Fruit fly (Drosophila melanogaster) ovary, adult (tissue): ENCODE measurements around the gene Golgin104.

ENCODE experiments used
- CG17801 ChIP-seq: fragments of 200-800 bp; optimal IDR thresholded peaks from 2 replicates; lab custom pipeline; 2019; ENCODE audit warnings: missing biosample characterization, mild to moderate bottlenecking, missing genetic modification characterization, moderate library complexity; ENCODE audit not compliant: partially characterized antibody

Gene Golgin104

DNA sequence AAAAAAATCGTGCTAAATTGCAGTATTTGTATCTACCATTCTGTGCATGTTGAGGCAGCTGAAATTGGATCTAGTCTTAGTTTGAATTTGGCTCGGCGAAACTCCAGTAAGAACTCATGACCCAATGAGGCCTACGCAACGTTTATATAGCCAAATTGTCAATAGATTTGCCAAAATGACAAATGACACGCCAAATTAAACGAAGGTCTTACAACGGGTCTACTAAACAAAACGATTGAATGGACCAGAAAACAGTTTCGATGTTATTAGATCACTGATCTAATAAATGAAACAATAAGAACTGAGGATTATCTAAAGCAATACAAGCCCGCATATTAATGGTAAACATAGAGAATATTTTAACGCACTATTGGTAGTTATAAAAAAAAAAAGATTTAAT is 30.6 kb downstream of the Golgin104 start, which contains the start of gene CG42718:
Gene CG42718 (minus strand): TSS at position 101 of the 400 bp plus-strand sequence.
- no peak for TF ChIP-seq CG17801 (GFP tag; lab: Kevin White, UChicago)

DNA sequence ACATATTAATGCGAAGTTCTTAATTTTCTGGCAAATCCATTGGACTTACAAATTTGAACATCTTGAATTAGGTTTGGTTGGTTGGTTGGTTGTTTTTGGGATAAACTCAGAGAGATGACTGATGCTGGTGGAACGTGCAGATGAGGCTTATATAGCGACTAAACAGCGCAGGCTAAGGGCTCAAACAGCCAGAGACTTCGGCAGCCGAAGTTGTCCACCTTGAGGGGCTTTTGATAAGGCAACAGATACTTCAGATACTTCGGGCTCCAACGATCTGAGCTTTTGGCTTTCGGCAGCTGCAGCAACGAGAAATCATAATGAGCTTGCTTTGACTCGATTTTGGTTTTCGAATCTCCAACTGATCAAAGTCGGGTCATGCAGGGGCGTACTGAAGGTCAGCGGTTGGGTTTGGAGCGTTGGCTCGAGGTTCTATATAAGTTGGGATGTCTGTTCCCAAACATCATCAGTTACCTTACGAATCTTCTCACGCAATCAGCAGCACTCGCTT is 32.3 kb downstream of the Golgin104 start, which contains the start of the genes CG13041 and CG13060:
Gene CG13041 (minus strand): TSS at position 128 of the 508 bp plus-strand sequence.
Gene CG13060 (plus strand): TSS at position 458 of the 508 bp plus-strand sequence.
- no peak for TF ChIP-seq CG17801 (GFP tag; lab: Kevin White, UChicago)

DNA sequence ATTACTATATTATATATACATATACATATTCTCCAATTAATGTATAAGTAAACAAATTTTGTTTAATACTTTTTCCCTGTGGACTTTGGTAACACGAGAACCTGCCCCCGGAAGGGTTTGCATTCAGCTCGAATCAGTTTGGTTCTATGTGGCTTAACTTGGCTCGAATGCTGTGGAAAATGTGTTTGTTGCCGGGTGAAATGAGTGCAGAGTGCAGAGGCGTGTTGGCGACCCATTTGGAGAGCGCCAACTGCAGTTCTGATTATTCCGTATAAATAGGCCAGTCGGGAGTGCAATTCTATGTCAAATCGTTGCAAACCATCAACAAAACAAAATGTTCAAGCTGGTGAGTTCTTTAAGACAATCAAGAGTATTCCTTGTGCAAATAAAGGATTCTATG is 34.0 kb downstream of the Golgin104 start, which contains the start of gene Nplp3:
Gene Nplp3 (plus strand): TSS at position 301 of the 400 bp plus-strand sequence.
- TF ChIP-seq CG17801 (GFP tag; lab: Kevin White, UChicago) = no peak

DNA sequence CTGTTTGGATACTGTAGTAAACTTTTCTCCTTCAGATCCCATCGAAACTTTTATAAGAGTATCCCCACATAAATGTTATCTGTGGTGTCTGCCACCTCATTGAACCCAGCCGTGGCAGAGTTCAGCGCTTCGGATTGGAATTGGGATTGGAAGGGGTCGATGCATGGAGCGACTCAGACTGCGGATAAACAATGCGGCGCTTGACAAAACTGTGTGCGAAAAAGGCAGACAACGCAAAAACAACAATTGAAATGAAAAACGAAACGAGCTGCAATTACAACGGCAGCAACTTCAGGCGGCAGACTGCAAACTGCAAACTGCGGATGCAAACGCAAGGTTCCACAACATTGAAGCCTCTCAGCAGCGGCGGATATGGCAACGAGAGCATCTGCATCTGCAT is 37.8 kb downstream of the Golgin104 start, which contains the start of gene CG13062:
Gene CG13062 (plus strand): TSS at position 301 of the 400 bp plus-strand sequence.
- no peak for TF ChIP-seq CG17801 (GFP tag; lab: Kevin White, UChicago)

DNA sequence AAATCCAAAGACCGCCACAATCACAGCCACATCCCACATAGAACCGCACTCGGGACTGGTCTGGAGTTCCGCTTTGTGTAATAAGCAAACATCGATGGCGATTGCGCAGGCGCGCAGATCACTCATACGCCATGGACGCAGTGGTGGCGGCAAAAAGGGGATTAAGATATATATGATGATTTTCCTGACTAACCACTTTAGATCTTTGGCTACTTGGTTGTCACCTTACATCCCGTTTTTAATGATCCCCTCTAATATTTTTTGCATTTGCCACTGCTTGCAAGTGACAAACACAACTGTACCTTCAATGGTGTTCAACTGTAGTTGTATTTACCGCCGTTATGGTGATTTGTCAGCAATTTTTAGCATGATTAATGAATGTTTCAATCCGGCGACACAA is 41.8 kb downstream of the Golgin104 start:
- TF ChIP-seq CG17801 (GFP tag; lab: Kevin White, UChicago) = no peak

DNA sequence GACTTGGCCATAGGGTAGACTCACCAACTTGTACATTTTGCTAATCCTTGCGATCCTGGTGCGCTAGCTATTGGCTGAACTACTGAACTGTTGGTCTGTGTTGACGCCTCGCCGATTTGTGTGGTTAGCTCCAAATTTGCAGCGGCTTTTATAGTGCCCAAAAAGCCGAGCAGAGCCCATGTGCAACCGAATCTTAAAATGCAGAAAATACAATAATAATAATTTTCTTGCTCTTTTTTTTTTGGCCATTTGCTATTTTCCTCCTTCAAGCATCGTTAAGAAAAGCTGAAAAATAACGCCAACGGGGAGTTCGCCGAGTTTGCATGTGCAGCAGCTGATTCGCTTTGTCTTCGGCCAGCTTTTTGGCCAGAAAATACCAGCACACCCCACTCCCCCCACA is 43.4 kb downstream of the Golgin104 start, which contains the start of gene CG13042:
Gene CG13042 (minus strand): TSS at position 101 of the 400 bp plus-strand sequence.
- no peak for TF ChIP-seq CG17801 (GFP tag; lab: Kevin White, UChicago)

DNA sequence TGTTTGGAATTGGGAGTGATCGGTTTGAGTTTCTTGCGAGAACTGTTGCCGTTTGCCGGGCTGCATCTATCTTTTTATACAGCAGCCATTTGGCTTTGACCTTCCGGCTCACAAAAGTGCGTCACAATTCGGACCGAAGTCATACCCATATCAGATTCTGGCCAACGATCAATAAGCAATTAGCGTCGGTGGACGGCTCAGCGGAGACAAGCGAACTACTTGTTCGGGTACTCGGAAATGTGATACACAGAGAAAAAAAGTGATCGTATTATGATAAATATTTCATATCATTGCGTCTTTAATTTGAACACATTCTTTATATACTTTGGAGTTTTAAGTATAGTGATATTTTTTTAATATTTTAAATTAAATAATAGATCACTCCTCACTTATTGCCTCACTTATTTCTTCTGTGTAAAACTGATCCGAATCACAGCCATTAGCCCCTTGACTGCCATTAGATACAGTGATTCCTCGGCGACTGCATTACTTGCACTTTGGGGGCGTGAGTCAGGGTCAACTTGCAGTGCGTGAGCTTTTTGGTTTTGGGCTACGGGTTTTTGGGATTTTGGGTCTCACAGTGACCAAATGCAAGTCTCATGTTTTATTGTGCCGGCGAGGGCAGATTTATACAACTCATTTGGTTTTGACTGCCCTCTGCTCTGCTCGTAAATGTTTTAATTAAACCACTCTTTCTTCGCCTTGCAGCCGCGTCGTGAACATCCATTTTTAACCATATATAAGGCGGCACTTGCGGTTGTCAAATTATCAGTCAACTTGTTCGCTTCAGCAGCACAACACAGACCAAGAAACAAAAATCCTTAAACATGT is 45.7 kb downstream of the Golgin104 start, which contains the start of the genes CG13043 and CG13063:
Gene CG13043 (minus strand): TSS at position 51 of the 831 bp plus-strand sequence.
Gene CG13063 (plus strand): TSS at position 781 of the 831 bp plus-strand sequence.
- TF ChIP-seq CG17801 (GFP tag; lab: Kevin White, UChicago) = no peak

DNA sequence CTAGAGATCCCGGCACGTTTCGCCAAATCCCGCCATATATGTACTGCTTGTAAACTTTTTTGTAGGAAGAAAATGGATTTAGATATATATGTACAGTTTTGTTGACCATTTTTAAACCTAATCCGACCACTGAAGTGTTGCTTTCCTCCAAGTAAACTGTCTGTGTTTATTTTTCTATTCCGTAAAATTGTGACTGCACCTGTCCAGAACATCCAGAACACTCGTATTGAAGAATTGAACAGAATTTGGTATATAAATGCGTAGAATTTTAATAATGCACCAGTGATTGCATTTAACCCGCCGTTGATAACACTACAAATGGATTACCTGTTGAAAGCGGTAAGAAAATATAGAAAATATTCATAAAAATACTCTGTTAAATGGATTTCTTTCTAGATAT is 47.8 kb downstream of the Golgin104 start, which contains the start of gene CG43249:
Gene CG43249 (plus strand): TSS at position 301 of the 400 bp plus-strand sequence.
- no peak for TF ChIP-seq CG17801 (GFP tag; lab: Kevin White, UChicago)

DNA sequence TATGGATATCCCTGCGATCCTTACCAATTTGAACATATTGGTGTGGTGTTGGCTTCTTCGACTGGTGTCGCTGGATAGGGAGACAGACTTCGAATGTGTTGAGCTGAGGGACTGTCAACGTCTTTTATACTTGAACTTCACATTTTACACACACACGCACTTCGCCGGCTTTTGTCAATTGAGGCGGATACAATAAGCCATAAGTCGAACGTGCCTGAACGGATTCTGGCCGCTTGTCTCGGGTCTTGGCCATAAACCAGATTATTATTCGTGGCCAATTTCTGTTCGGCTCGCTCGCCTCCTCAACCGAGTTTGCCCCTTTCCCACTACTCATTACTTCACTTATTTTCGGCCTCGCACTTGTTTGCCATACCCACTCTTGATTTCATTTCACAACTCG is 48.7 kb downstream of the Golgin104 start, which contains the start of gene CG13044:
Gene CG13044 (minus strand): TSS at position 101 of the 400 bp plus-strand sequence.
- no peak for TF ChIP-seq CG17801 (GFP tag; lab: Kevin White, UChicago)

DNA sequence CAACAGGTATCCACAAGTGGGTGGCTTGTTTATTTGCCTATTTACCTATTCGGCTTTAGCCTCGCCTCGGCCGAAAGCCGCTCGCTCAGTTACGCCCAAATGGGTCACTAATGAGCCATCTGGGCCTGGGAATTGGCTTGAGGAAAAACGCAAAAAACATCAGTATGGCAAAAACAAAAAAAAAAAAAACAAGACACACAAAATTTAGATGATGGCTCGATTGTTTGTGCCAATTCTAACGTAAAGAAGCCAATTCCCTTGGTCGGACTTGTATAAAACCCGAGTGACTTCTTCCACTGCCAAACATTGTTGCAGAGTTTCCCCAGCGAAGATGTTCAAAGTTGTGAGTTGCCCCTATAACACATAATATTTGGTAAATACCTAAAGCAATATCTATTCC is 50.6 kb downstream of the Golgin104 start, which contains the start of gene CG4982:
Gene CG4982 (plus strand): TSS at position 301 of the 400 bp plus-strand sequence.
- TF ChIP-seq CG17801 (GFP tag; lab: Kevin White, UChicago) = no peak
